Worm (Caenorhabditis elegans): ENCODE data around the gene puf-6.

puf-6 gene

DNA sequence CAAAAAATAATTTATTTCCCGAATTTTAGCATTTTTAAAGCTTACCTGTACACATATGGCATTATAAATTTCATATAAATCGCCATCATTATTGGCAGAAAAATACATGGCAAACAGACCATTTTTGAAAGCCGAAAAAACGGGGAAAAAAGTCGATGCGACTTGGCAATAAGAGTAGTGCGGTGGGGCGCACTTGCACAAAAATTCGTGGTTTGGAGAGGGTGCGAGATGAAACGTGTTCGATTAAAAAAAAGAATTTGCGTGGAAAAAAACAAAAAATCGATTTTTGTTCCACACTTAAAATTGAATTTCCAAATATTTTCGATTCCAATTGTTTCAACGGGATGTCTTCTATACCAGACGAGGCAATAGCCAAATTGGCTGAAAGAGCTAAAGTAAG is 6.5 kb downstream of the puf-6 start, which contains the start of gene F18A11.3 (continued):
- TF ChIP-seq ztf-11 (tag; optimal IDR thresholded peaks at IDR 0.05) (no peak), saeg-2 (GFP tag; IDR thresholded peaks at IDR 0.05) (no peak), mdl-1 (tag; optimal IDR thresholded peaks at IDR 0.05) (no peak), fos-1 (tag; optimal IDR thresholded peaks at IDR 0.05) (no peak), R02D3.7 (tag; optimal IDR thresholded peaks at IDR 0.05) (no peak), F10B5.3 (tag; optimal IDR thresholded peaks at IDR 0.05) (no peak), daf-19 (GFP tag; conservative IDR thresholded peaks at IDR 0.05) (no peak), lin-29 (GFP tag; IDR thresholded peaks at IDR 0.05) (no peak), mdt-29 (GFP tag; IDR thresholded peaks at IDR 0.05) (no peak), ceh-82 (tag; optimal IDR thresholded peaks at IDR 0.05) (no peak), hlh-11 (tag; optimal IDR thresholded peaks at IDR 0.05) (peak; percentile 18), aha-1 (tag) (peak; percentile 26), D1046.2 (GFP tag; IDR thresholded peaks at IDR 0.05) (no peak), php-3 (GFP tag; IDR thresholded peaks at IDR 0.05) (no peak), mxl-2 (GFP tag; conservative IDR thresholded peaks at IDR 0.05) (no peak), nhr-41 (GFP tag; IDR thresholded peaks at IDR 0.05) (no peak), snpc-1.2 (GFP tag; IDR thresholded peaks at IDR 0.05) (no peak), nhr-6 (tag; optimal IDR thresholded peaks at IDR 0.05) (no peak), gei-8 (GFP tag; optimal IDR thresholded peaks at IDR 0.05) (no peak), nhr-76 (tag; optimal IDR thresholded peaks at IDR 0.05) (no peak), lin-1 (GFP tag; IDR thresholded peaks at IDR 0.05) (no peak), lir-3 (tag; optimal IDR thresholded peaks at IDR 0.05) (no peak), zip-2 (tag; optimal IDR thresholded peaks at IDR 0.05) (no peak), nhr-11 (tag; optimal IDR thresholded peaks at IDR 0.05) (no peak), daf-16 (GFP tag; optimal IDR thresholded peaks at IDR 0.05) (no peak), daf-16 (tag; optimal IDR thresholded peaks at IDR 0.05) (no peak), jun-1 (tag; optimal IDR thresholded peaks at IDR 0.05) (no peak), dmd-9 (GFP tag; IDR thresholded peaks at IDR 0.05) (no peak), egl-27 (tag; optimal IDR thresholded peaks at IDR 0.05) (no peak), fkh-10 (GFP tag; optimal IDR thresholded peaks at IDR 0.05) (no peak), aly-2 (tag; optimal IDR thresholded peaks at IDR 0.05) (no peak), T26A8.4 (GFP tag; IDR thresholded peaks at IDR 0.05) (no peak), ceh-20 (GFP tag; IDR thresholded peaks at IDR 0.05) (no peak), nhr-10 (tag; optimal IDR thresholded peaks at IDR 0.05) (no peak), nhr-237 (tag; optimal IDR thresholded peaks at IDR 0.05) (no peak), nhr-25 (tag; optimal IDR thresholded peaks at IDR 0.05; ENCODE audit: borderline replicate concordance, insufficient read depth) (no peak), nhr-77 (tag; optimal IDR thresholded peaks at IDR 0.05) (no peak), zip-11 (GFP tag; IDR thresholded peaks at IDR 0.05) (no peak), snpc-4 (tag; optimal IDR thresholded peaks at IDR 0.05) (no peak), hif-1 (tag; optimal IDR thresholded peaks at IDR 0.05) (peak in 1 of 2 experiments; percentile 16), F49E8.2 (tag; optimal IDR thresholded peaks at IDR 0.05; ENCODE audit: borderline replicate concordance) (no peak), ztf-7 (tag; optimal IDR thresholded peaks at IDR 0.05) (no peak), dve-1 (tag; optimal IDR thresholded peaks at IDR 0.05; ENCODE audit: insufficient read depth) (no peak)

DNA sequence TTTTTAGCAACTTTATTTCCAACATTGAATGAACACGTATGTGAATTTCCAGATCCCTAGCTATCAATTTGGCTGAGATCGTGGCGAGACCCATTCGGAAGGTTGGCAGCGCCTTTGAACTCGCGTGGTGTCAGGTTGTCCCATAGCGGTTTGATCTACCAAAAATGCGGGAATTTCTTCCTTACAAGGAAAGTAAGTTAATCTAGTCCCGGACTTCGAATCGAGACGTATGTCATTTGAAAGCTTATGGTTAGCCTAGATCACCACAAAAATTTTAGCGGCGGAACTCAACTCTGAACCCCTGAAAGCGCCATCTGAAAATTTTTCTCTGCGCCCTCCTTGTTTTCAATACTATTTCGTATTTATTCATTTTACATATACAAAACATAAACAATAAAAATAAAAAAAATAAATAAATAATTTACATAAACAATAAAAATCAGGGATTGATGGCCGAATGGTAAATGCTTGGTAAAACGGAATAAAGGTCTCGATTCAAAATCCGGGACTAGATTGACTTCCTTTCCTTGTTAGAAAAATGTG is 11.5 kb downstream of the puf-6 start, which contains the start of gene F18A11.2:
Gene F18A11.2, plus strand, starts transcription at position 51 of the 543 bp plus-strand sequence.
- TF ChIP-seq aha-1 (tag), result peak; percentile 61

Data from whole organism, L4 larva.